Fruit fly (Drosophila melanogaster) whole organism, embryonic: ENCODE results near the gene Mics1.
A peak's percentile ranks its signal among the peaks of the same experiment; 100 is the strongest.

Experiments used
- Adf1 ChIP-seq: fragments of 200-800 bp; sonication (Bioruptor generic); IDR thresholded peaks from 2 replicates; pipeline ENCODE4 v1.3.6; 2022; ENCODE audit warnings: missing biosample characterization, missing genetic modification characterization
- Atf6 ChIP-seq: fragments of 200-800 bp; sonication (Bioruptor generic); IDR thresholded peaks from 2 replicates; pipeline ENCODE4 v1.3.6; 2022; ENCODE audit warnings: missing biosample characterization, missing genetic modification characterization
- Awh ChIP-seq: fragments of 200-800 bp; sonication (Bioruptor generic); IDR thresholded peaks from 2 replicates; pipeline ENCODE4, ENCODE4 v1.3.6; 2022; ENCODE audit warnings: missing biosample characterization, missing genetic modification characterization
- CG10274 ChIP-seq: fragments of 200-800 bp; sonication (Bioruptor generic); optimal IDR thresholded peaks from 3 replicates; lab custom pipeline; 2017; ENCODE audit warnings: missing biosample characterization, mild to moderate bottlenecking, missing genetic modification characterization
- CG10366 ChIP-seq: fragments of 200-800 bp; sonication (Bioruptor generic); IDR thresholded peaks from 2 replicates; pipeline ENCODE4 v1.3.6; 2022; ENCODE audit warnings: missing biosample characterization, missing genetic modification characterization
- CG12104 ChIP-seq: fragments of 200-800 bp; sonication (Bioruptor generic); optimal IDR thresholded peaks from 3 replicates; lab custom pipeline; 2016; ENCODE audit warnings: missing biosample characterization, missing genetic modification characterization
- CG12769 ChIP-seq: fragments of 200-800 bp; sonication (Bioruptor generic); optimal IDR thresholded peaks from 2 replicates; lab custom pipeline; 2019; ENCODE audit warnings: missing biosample characterization, mild to moderate bottlenecking, missing genetic modification characterization, moderate library complexity
- CG12942 ChIP-seq: fragments of 200-800 bp; sonication (Bioruptor generic); optimal IDR thresholded peaks from 3 replicates; lab custom pipeline; 2016; ENCODE audit warnings: missing biosample characterization, missing genetic modification characterization
- CG13775 ChIP-seq: fragments of 200-800 bp; sonication (Bioruptor generic); optimal IDR thresholded peaks from 3 replicates; lab custom pipeline; 2017; ENCODE audit warnings: missing biosample characterization, mild to moderate bottlenecking, missing genetic modification characterization
- CG13894 ChIP-seq: fragments of 200-800 bp; sonication (Bioruptor generic); optimal IDR thresholded peaks from 3 replicates; lab custom pipeline; 2018; ENCODE audit warnings: missing biosample characterization, mild to moderate bottlenecking, missing genetic modification characterization, moderate library complexity
- CG15514 ChIP-seq: fragments of 200-800 bp; sonication (Bioruptor generic); optimal IDR thresholded peaks from 3 replicates; lab custom pipeline; 2017; ENCODE audit warnings: missing biosample characterization, missing genetic modification characterization, mild to moderate bottlenecking, moderate library complexity, missing genetic modification reagents
- CG17186 ChIP-seq: fragments of 200-800 bp; sonication (Bioruptor generic); optimal IDR thresholded peaks from 3 replicates; lab custom pipeline; 2017; ENCODE audit warnings: missing biosample characterization, missing genetic modification reagents, missing genetic modification characterization
- CG17829 ChIP-seq: fragments of 200-800 bp; optimal IDR thresholded peaks from 2 replicates; lab custom pipeline; 2019; ENCODE audit warnings: missing biosample characterization, mild to moderate bottlenecking, missing genetic modification characterization, moderate library complexity
- CG17912 ChIP-seq: fragments of 200-800 bp; sonication (Bioruptor generic); optimal IDR thresholded peaks from 2 replicates; lab custom pipeline; 2018; ENCODE audit warnings: missing biosample characterization, mild to moderate bottlenecking, missing genetic modification characterization
- CG30403 ChIP-seq: fragments of 200-800 bp; sonication (Bioruptor generic); optimal IDR thresholded peaks from 3 replicates; lab custom pipeline; 2016; ENCODE audit warnings: missing biosample characterization, missing genetic modification characterization
- CG6272 ChIP-seq: fragments of 200-800 bp; sonication (Bioruptor generic); IDR thresholded peaks from 2 replicates; pipeline ENCODE4 v1.3.6; 2022; ENCODE audit warnings: missing biosample characterization, missing genetic modification characterization
- CG6791 ChIP-seq: fragments of 200-800 bp; sonication (Bioruptor generic); IDR thresholded peaks from 3 replicates; pipeline ENCODE4 v1.3.6; 2022; ENCODE audit warnings: missing biosample characterization, missing genetic modification characterization; ENCODE audit not compliant: partially characterized antibody
- CG7745 ChIP-seq: fragments of 200-800 bp; sonication (Bioruptor generic); optimal IDR thresholded peaks from 2 replicates; lab custom pipeline; 2018; ENCODE audit warnings: missing biosample characterization, mild to moderate bottlenecking, missing genetic modification characterization, moderate library complexity
- CG7928 ChIP-seq: fragments of 200-800 bp; sonication (Bioruptor generic); optimal IDR thresholded peaks from 2 replicates; lab custom pipeline; 2017; ENCODE audit warnings: missing biosample characterization, mild to moderate bottlenecking, missing genetic modification characterization
- CG9817 ChIP-seq: fragments of 200-800 bp; sonication (Bioruptor generic); optimal IDR thresholded peaks from 2 replicates; lab custom pipeline; 2018; ENCODE audit warnings: missing biosample characterization, mild to moderate bottlenecking, missing genetic modification characterization, moderate library complexity
- CHES-1-like ChIP-seq: fragments of 200-800 bp; sonication (Bioruptor generic); optimal IDR thresholded peaks from 2 replicates; lab custom pipeline; 2016; ENCODE audit warnings: missing biosample characterization, missing genetic modification characterization
- Dbx ChIP-seq: fragments of 200-800 bp; sonication (Bioruptor generic); IDR thresholded peaks from 3 replicates; pipeline ENCODE4 v1.3.6; 2022; ENCODE audit warnings: missing biosample characterization, missing genetic modification characterization
- Drgx ChIP-seq: fragments of 200-800 bp; sonication (Bioruptor generic); IDR thresholded peaks from 2 replicates; pipeline ENCODE4 v1.3.6; 2022; ENCODE audit warnings: missing biosample characterization, missing genetic modification characterization
- Ets97D ChIP-seq: fragments of 200-800 bp; sonication (Bioruptor generic); optimal IDR thresholded peaks from 3 replicates; lab custom pipeline; 2016; ENCODE audit warnings: missing biosample characterization, missing genetic modification characterization
- Fer2 ChIP-seq: fragments of 200-800 bp; sonication (Bioruptor generic); optimal IDR thresholded peaks from 2 replicates; lab custom pipeline; 2018; ENCODE audit warnings: missing biosample characterization, mild to moderate bottlenecking, missing genetic modification characterization, moderate library complexity
- HmgZ ChIP-seq: fragments of 200-800 bp; sonication (Bioruptor generic); optimal IDR thresholded peaks from 2 replicates; lab custom pipeline; 2018; ENCODE audit warnings: missing biosample characterization, mild to moderate bottlenecking, missing genetic modification characterization
- Hsf ChIP-seq: fragments of 200-800 bp; sonication (Bioruptor generic); optimal IDR thresholded peaks from 3 replicates; lab custom pipeline; 2016; ENCODE audit warnings: missing biosample characterization, missing genetic modification characterization
- Jarid2 ChIP-seq: fragments of 200-800 bp; sonication (Bioruptor generic); optimal IDR thresholded peaks from 3 replicates; lab custom pipeline; 2017; ENCODE audit warnings: mild to moderate bottlenecking, missing biosample characterization, missing genetic modification reagents, missing genetic modification characterization
- Lim3 ChIP-seq: fragments of 200-800 bp; sonication (Bioruptor generic); IDR thresholded peaks from 2 replicates; pipeline ENCODE4 v1.3.6; 2022; ENCODE audit warnings: missing biosample characterization, missing genetic modification characterization
- Mad ChIP-seq: fragments of 200-800 bp; sonication (Bioruptor generic); optimal IDR thresholded peaks from 2 replicates; lab custom pipeline; 2016; ENCODE audit warnings: missing biosample characterization, missing genetic modification characterization
- Mrtf ChIP-seq: fragments of 200-800 bp; sonication (Bioruptor generic); IDR thresholded peaks from 3 replicates; pipeline ENCODE4 v1.3.6; 2022; ENCODE audit warnings: missing biosample characterization, missing genetic modification characterization
- Pdp1 ChIP-seq, 2 experiments: fragments of 200-800 bp; sonication (Bioruptor generic); optimal IDR thresholded peaks; 3 replicates each; lab custom pipeline; 2016; ENCODE audit warnings: missing biosample characterization in 2 of 2, missing genetic modification characterization in 2 of 2, mild to moderate bottlenecking in 1 of 2, moderate library complexity in 1 of 2
- Rfx ChIP-seq: fragments of 200-800 bp; sonication (Bioruptor generic); IDR thresholded peaks from 2 replicates; pipeline ENCODE4 v1.3.6; 2022; ENCODE audit warnings: missing biosample characterization, missing genetic modification characterization
- Scr ChIP-seq: fragments of 200-800 bp; sonication (Bioruptor generic); IDR thresholded peaks from 2 replicates; pipeline ENCODE4 v1.3.6; 2022; ENCODE audit warnings: missing biosample characterization, missing genetic modification characterization; ENCODE audit not compliant: partially characterized antibody
- ara ChIP-seq: fragments of 200-800 bp; sonication (Bioruptor generic); IDR thresholded peaks from 2 replicates; pipeline ENCODE4 v1.3.6; 2022; ENCODE audit warnings: missing biosample characterization, missing genetic modification characterization
- az2 ChIP-seq: fragments of 200-800 bp; sonication (Bioruptor generic); optimal IDR thresholded peaks from 3 replicates; lab custom pipeline; 2016; ENCODE audit warnings: missing biosample characterization, missing genetic modification characterization
- bcd ChIP-seq: fragments of 200-800 bp; sonication (Bioruptor generic); optimal IDR thresholded peaks from 2 replicates; lab custom pipeline; 2017; ENCODE audit warnings: missing biosample characterization, mild to moderate bottlenecking, missing genetic modification characterization
- crol ChIP-seq: fragments of 200-800 bp; sonication (Bioruptor generic); IDR thresholded peaks from 2 replicates; pipeline ENCODE4 v1.3.6; 2022; ENCODE audit warnings: missing biosample characterization, missing genetic modification characterization
- gem ChIP-seq: fragments of 200-800 bp; sonication (Bioruptor generic); optimal IDR thresholded peaks from 2 replicates; lab custom pipeline; 2019; ENCODE audit warnings: missing biosample characterization, mild to moderate bottlenecking, missing genetic modification characterization, moderate library complexity
- gsb-n ChIP-seq: fragments of 200-800 bp; sonication (Bioruptor generic); optimal IDR thresholded peaks from 3 replicates; lab custom pipeline; 2018; ENCODE audit warnings: missing biosample characterization, mild to moderate bottlenecking, missing genetic modification characterization
- lmd ChIP-seq: fragments of 200-800 bp; sonication (Bioruptor generic); IDR thresholded peaks from 2 replicates; pipeline ENCODE4 v1.3.6; 2022; ENCODE audit warnings: missing biosample characterization, missing genetic modification characterization
- mirr ChIP-seq: fragments of 200-800 bp; sonication (Bioruptor generic); optimal IDR thresholded peaks from 3 replicates; lab custom pipeline; 2018; ENCODE audit warnings: missing biosample characterization, mild to moderate bottlenecking, missing genetic modification characterization
- mld ChIP-seq: fragments of 200-800 bp; sonication (Bioruptor generic); IDR thresholded peaks from 3 replicates; pipeline ENCODE4 v1.3.6; 2022; ENCODE audit warnings: missing biosample characterization, missing genetic modification characterization; ENCODE audit not compliant: partially characterized antibody
- ro ChIP-seq: fragments of 200-800 bp; sonication (Bioruptor generic); IDR thresholded peaks from 2 replicates; pipeline ENCODE4 v1.3.6; 2022; ENCODE audit warnings: missing biosample characterization, missing genetic modification characterization
- schlank ChIP-seq: fragments of 200-800 bp; sonication (Bioruptor generic); optimal IDR thresholded peaks from 2 replicates; lab custom pipeline; 2018; ENCODE audit warnings: missing biosample characterization, mild to moderate bottlenecking, missing genetic modification characterization
- so ChIP-seq: fragments of 200-800 bp; sonication (Bioruptor generic); IDR thresholded peaks from 3 replicates; pipeline ENCODE4 v1.3.6; 2022; ENCODE audit warnings: missing biosample characterization, missing genetic modification characterization
- sug ChIP-seq: fragments of 200-800 bp; optimal IDR thresholded peaks from 2 replicates; lab custom pipeline; 2019; ENCODE audit warnings: missing biosample characterization, mild to moderate bottlenecking, missing genetic modification characterization, moderate library complexity
- toy ChIP-seq: fragments of 200-800 bp; sonication (Bioruptor generic); IDR thresholded peaks from 2 replicates; pipeline ENCODE4 v1.3.6; 2022; ENCODE audit warnings: missing biosample characterization, missing genetic modification characterization
- tx ChIP-seq: fragments of 200-800 bp; sonication (Bioruptor generic); optimal IDR thresholded peaks from 2 replicates; lab custom pipeline; 2016; ENCODE audit warnings: missing biosample characterization, missing genetic modification characterization
- wek ChIP-seq: fragments of 200-800 bp; sonication (Bioruptor generic); optimal IDR thresholded peaks from 3 replicates; lab custom pipeline; 2018; ENCODE audit warnings: missing biosample characterization, mild to moderate bottlenecking, missing genetic modification characterization, moderate library complexity
- z ChIP-seq: fragments of 200-800 bp; sonication (Bioruptor generic); IDR thresholded peaks from 3 replicates; pipeline ENCODE4 v1.3.6; 2022; ENCODE audit warnings: missing biosample characterization, missing genetic modification characterization

Mics1 gene

DNA sequence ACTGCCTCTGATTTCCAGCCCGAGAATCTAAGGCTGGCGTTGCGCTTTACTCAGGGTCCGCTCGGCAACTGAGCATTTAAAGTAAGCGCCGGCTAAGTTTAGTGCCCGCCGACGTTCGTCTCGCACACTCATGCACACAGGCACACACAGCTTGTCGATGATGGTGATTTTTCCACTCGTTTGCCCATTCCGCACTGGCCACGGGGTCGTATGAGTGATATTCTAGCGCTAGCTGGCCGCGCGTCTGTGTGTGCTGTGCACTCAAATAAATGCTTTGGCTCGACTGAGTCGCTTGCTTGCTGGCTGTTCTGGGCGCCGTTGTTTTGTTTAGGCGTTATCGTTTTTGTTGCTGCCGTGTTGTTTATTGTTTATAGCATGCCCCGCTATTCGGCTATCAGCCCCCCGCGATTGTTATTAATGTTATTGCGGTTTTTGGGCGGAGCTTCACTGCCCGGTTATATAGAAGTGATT lies 13.5 kb upstream of the Mics1 start, which contains the start of gene alpha-Est8 (continued):
- TF ChIP-seq gsb-n (tag; lab: Kevin White, UChicago) (no peak), so (no peak), toy (GFP tag; lab: Robert Waterston, UW) (no peak), Atf6 (peak; percentile 57; the same call in 1 of the 2 replicates), CG7745 (tag; lab: Kevin White, UChicago) (no peak), CG12769 (tag; lab: Kevin White, UChicago) (no peak), CG10274 (GFP tag; lab: Kevin White, UChicago) (no peak), CG9817 (no peak), CHES-1-like (GFP tag; lab: Kevin White, UChicago) (no peak), Adf1 (GFP tag; lab: Robert Waterston, UW) (peak; percentile 63; the same call in 1 of the 2 replicates), gem (tag; lab: Kevin White, UChicago) (peak; percentile 20), wek (GFP tag; lab: Kevin White, UChicago) (no peak), CG17186 (GFP tag; lab: Kevin White, UChicago) (no peak), tx (GFP tag; lab: Kevin White, UChicago) (no peak), Fer2 (tag; lab: Kevin White, UChicago) (no peak), Ets97D (no peak), CG12104 (GFP tag; lab: Kevin White, UChicago) (no peak), CG13775 (no peak), az2 (no peak), Rfx (peak; percentile 34; the same call in 1 of the 2 replicates), Lim3 (no peak), CG15514 (GFP tag; lab: Kevin White, UChicago) (no peak), ro (no peak), ara (GFP tag; lab: Robert Waterston, UW) (no peak), schlank (tag; lab: Kevin White, UChicago) (no peak), Scr (GFP tag; lab: Robert Waterston, UW) (no peak), HmgZ (tag; lab: Kevin White, UChicago) (peak; percentile 63), z (GFP tag; lab: Robert Waterston, UW) (peak; percentile 97), crol (GFP tag; lab: Robert Waterston, UW) (0 out of 2 replicates have a peak, but pooled peaks have one; percentile 7), Hsf (GFP tag; lab: Kevin White, UChicago) (no peak), CG10366 (GFP tag; lab: Robert Waterston, UW) (no peak), Jarid2 (GFP tag; lab: Kevin White, UChicago) (peak; percentile 54), CG30403 (GFP tag; lab: Kevin White, UChicago) (no peak), mirr (GFP tag; lab: Kevin White, UChicago) (peak; percentile 75), mld (GFP tag; lab: Robert Waterston, UW) (no peak), CG6272 (GFP tag; lab: Robert Waterston, UW) (no peak), Awh (GFP tag; lab: Robert Waterston, UW) (no peak), CG6791 (GFP tag; lab: Robert Waterston, UW) (no peak), CG13894 (peak; percentile 62), Drgx (no peak), Mad (GFP tag; lab: Kevin White, UChicago) (no peak), CG17912 (GFP tag; lab: Kevin White, UChicago) (no peak), Mrtf (no peak), lmd (GFP tag; lab: Robert Waterston, UW) (no peak), bcd (no peak), CG7928 (GFP tag; lab: Kevin White, UChicago) (no peak), Dbx (0 out of 3 replicates have a peak, but pooled peaks have one; percentile 30), CG12942 (no peak), sug (peak; percentile 100), Pdp1 (GFP tag; optimal IDR thresholded peaks at IDR 0.05; lab: Kevin White, UChicago) (peak in 1 of 2 experiments; percentile 9), CG17829 (tag; lab: Kevin White, UChicago) (no peak)
